Worm (Caenorhabditis elegans) whole organism, early embryonic: ENCODE data around the gene sfxn-1.4.

Experiments used
- B0310.2 ChIP-seq: sonication (generic microtip); optimal IDR thresholded peaks from 2 replicates; lab custom pipeline; 2016; ENCODE audit warnings: mild to moderate bottlenecking, missing genetic modification characterization, missing compliant biosample characterization
- F13C5.2 ChIP-seq: sonication (generic microtip); optimal IDR thresholded peaks from 2 replicates; lab custom pipeline; 2017; ENCODE audit warnings: mild to moderate bottlenecking, missing genetic modification characterization, inconsistent platforms, missing compliant biosample characterization
- aly-1 ChIP-seq: sonication (generic microtip); optimal IDR thresholded peaks from 2 replicates; lab custom pipeline; 2016; ENCODE audit warnings: missing genetic modification characterization, missing compliant biosample characterization
- ama-1 ChIP-seq: fragments of 150-350 bp; optimal IDR thresholded peaks from 2 replicates; lab custom pipeline; 2014
- ceh-13 ChIP-seq: fragments of 200-800 bp; sonication (Bioruptor generic); optimal IDR thresholded peaks from 2 replicates; lab custom pipeline; 2018; ENCODE audit warnings: mild to moderate bottlenecking, missing genetic modification characterization, missing compliant biosample characterization
- ceh-36 ChIP-seq: sonication (generic microtip); optimal IDR thresholded peaks from 2 replicates; lab custom pipeline; 2016; ENCODE audit warnings: missing genetic modification characterization, inconsistent platforms, missing compliant biosample characterization
- ets-7 ChIP-seq: sonication (generic microtip); optimal IDR thresholded peaks from 2 replicates; lab custom pipeline; 2016; ENCODE audit warnings: missing genotype, missing genetic modification characterization, missing compliant biosample characterization
- flt-1 ChIP-seq: fragments of 200-800 bp; sonication (Bioruptor generic); IDR thresholded peaks from 2 replicates; pipeline ENCODE4 v1.3.6; 2022; ENCODE audit warnings: missing genetic modification characterization, missing compliant biosample characterization
- hmbx-1 ChIP-seq: sonication (generic microtip); optimal IDR thresholded peaks from 2 replicates; lab custom pipeline; 2016; ENCODE audit warnings: mild to moderate bottlenecking, missing genetic modification characterization, missing compliant biosample characterization
- hmg-4 ChIP-seq: fragments of 200-800 bp; sonication (Bioruptor generic); optimal IDR thresholded peaks from 2 replicates; lab custom pipeline; 2018; ENCODE audit warnings: mild to moderate bottlenecking, missing genetic modification characterization, missing compliant biosample characterization
- hnd-1 ChIP-seq: sonication (generic microtip); optimal IDR thresholded peaks from 2 replicates; lab custom pipeline; 2016; ENCODE audit warnings: missing genetic modification characterization, missing compliant biosample characterization
- pes-1 ChIP-seq: fragments of 200-800 bp; sonication (Bioruptor generic); IDR thresholded peaks from 2 replicates; pipeline ENCODE4 v1.3.6; 2022; ENCODE audit warnings: missing genetic modification reagents, missing genetic modification characterization, missing compliant biosample characterization
- scrt-1 ChIP-seq: fragments of 200-800 bp; sonication (Bioruptor generic); IDR thresholded peaks from 2 replicates; pipeline ENCODE4 v1.3.6; 2022; ENCODE audit warnings: missing genetic modification characterization, missing compliant biosample characterization
- sea-1 ChIP-seq: fragments of 200-800 bp; sonication (Bioruptor generic); conservative IDR thresholded peaks from 2 replicates; pipeline ENCODE4 v1.3.6; 2022; ENCODE audit warnings: missing genetic modification characterization, missing compliant biosample characterization
- tbx-11 ChIP-seq: fragments of 200-800 bp; sonication (Bioruptor generic); IDR thresholded peaks from 2 replicates; pipeline ENCODE4 v1.3.6; 2022; ENCODE audit warnings: missing genetic modification characterization, missing compliant biosample characterization
- tbx-37 ChIP-seq: fragments of 200-800 bp; sonication (Bioruptor generic); conservative IDR thresholded peaks from 2 replicates; pipeline ENCODE4 v1.3.6; 2022; ENCODE audit warnings: missing genetic modification reagents, missing genetic modification characterization, missing compliant biosample characterization
- tra-4 ChIP-seq: sonication (generic microtip); optimal IDR thresholded peaks from 2 replicates; lab custom pipeline; 2017; ENCODE audit warnings: missing genetic modification characterization, missing compliant biosample characterization

sfxn-1.4 gene

DNA sequence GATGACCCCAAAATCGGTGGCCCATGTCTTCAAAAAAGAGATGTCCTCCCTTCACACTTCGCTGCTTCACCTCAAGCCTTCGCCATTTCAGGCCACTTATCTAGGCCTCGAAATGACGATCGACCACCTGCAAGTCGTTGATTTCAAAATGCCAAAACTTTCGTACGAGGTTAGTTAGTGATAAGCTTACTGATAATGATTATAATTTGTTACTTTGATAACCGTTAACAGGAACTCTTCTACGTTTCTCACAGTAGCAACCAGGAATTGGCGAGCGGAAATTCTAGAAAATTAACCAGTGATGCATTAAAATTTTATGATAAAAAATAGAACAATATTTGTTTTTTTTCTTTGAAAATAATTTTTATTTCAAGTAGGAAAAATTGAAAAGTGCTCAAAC lies 34.2 kb downstream of the sfxn-1.4 start:
- no peak for TF ChIP-seq hmbx-1 (tag; lab: Kevin White, UChicago)
- TF ChIP-seq ets-7 (tag; lab: Kevin White, UChicago), result no peak
- no peak for TF ChIP-seq ceh-13 (GFP tag; lab: Kevin White, UChicago)

DNA sequence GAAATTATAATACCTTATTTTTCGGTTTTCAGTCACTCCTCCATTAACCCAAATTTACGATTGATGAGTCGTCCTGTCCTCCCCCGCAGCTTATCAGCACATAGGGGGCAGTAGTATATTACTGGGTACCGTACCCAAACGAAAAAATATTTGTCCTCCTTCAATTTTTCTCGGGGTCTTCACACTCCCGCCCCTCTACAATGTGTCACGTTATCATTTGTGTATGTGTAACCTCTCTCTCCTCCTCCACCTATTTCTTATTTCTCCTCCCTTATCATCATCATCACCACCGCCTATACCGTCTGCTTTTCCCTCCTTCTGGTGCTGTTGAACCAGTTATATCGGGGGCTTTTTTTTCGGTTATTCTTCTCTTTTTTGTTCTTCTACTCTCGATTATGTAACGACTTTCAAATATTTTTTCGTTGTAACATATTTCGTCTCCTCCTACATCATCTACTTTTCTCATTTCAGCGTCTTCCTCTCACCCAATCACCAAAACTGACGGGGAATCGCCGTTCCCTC lies 34.7 kb downstream of the sfxn-1.4 start, which contains the start of gene ghi-1:
Gene ghi-1 (plus strand): TSS at position 472 of the 522 bp plus-strand sequence.
- TF ChIP-seq flt-1 (no peak), B0310.2 (tag; lab: Kevin White, UChicago) (no peak), F13C5.2 (tag; lab: Kevin White, UChicago) (no peak), scrt-1 (GFP tag; lab: Robert Waterston, UW) (no peak), ets-7 (tag; lab: Kevin White, UChicago) (no peak), hnd-1 (tag; lab: Kevin White, UChicago) (no peak), tra-4 (no peak), aly-1 (tag; lab: Kevin White, UChicago) (no peak), sea-1 (no peak), pes-1 (GFP tag; lab: Robert Waterston, UW) (no peak), tbx-37 (GFP tag; lab: Robert Waterston, UW) (no peak)

DNA sequence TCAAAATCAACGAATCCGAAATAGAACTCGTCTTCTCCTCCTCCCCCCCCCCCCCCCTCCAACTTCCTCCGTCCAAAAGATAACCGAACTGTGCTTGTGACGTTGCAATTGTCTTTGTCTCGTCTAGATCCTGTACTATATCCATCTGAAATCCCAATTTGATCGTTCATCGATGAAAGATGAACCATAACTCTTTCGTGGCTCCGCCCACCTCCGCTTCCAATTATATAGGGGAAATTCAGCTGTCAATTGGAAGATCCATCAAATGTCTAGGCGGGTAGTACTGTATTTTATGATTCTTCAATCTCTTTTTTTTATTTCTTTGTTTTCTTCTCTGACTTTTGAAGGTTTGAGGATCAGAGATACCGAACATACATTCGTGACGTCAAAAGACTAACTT lies 35.7 kb downstream of the sfxn-1.4 start:
- no peak for TF ChIP-seq F13C5.2 (tag; lab: Kevin White, UChicago)
- no peak for TF ChIP-seq hnd-1 (tag; lab: Kevin White, UChicago)
- TF ChIP-seq tbx-37 (GFP tag; lab: Robert Waterston, UW), result no peak
- no peak for TF ChIP-seq pes-1 (GFP tag; lab: Robert Waterston, UW)
- TF ChIP-seq scrt-1 (GFP tag; lab: Robert Waterston, UW), result no peak
- TF ChIP-seq ama-1 (lab: Kevin White, UChicago), result no peak
- no peak for TF ChIP-seq tra-4
- TF ChIP-seq B0310.2 (tag; lab: Kevin White, UChicago), result no peak
- no peak for TF ChIP-seq tbx-11 (GFP tag; lab: Robert Waterston, UW)
- TF ChIP-seq flt-1, result no peak
- no peak for TF ChIP-seq aly-1 (tag; lab: Kevin White, UChicago)
- TF ChIP-seq ets-7 (tag; lab: Kevin White, UChicago), result no peak
- TF ChIP-seq hmg-4 (GFP tag; lab: Kevin White, UChicago), result no peak
- no peak for TF ChIP-seq ceh-36 (tag; lab: Kevin White, UChicago)
- TF ChIP-seq ceh-13 (GFP tag; lab: Kevin White, UChicago), result no peak
- no peak for TF ChIP-seq hmbx-1 (tag; lab: Kevin White, UChicago)
- TF ChIP-seq sea-1, result no peak

DNA sequence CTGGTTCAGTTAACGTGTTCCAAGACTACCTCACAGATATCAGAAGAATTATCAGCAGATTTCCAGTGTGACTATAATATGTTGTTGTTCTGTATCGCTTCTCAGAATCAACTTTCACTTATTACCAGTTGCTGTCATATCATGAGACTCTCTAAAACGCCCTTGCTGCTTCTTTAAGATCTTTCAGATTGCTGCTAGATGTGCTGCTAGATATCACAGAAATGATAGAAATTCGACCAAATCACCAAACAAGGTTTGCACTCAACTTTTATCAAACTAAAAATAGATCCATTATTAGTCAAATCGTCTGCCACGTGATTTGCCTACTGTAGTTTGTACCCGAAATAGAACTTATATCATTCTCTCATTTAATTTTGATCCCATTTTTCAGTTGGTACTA lies 36.5 kb downstream of the sfxn-1.4 start:
- TF ChIP-seq tra-4, result no peak
- no peak for TF ChIP-seq F13C5.2 (tag; lab: Kevin White, UChicago)
- TF ChIP-seq ceh-36 (tag; lab: Kevin White, UChicago), result no peak
- TF ChIP-seq hmg-4 (GFP tag; lab: Kevin White, UChicago), result no peak
- TF ChIP-seq sea-1, result no peak
- TF ChIP-seq tbx-11 (GFP tag; lab: Robert Waterston, UW), result no peak
- TF ChIP-seq aly-1 (tag; lab: Kevin White, UChicago), result no peak
- TF ChIP-seq hnd-1 (tag; lab: Kevin White, UChicago), result no peak
- no peak for TF ChIP-seq pes-1 (GFP tag; lab: Robert Waterston, UW)
- no peak for TF ChIP-seq tbx-37 (GFP tag; lab: Robert Waterston, UW)
- TF ChIP-seq ceh-13 (GFP tag; lab: Kevin White, UChicago), result no peak
- TF ChIP-seq scrt-1 (GFP tag; lab: Robert Waterston, UW), result no peak
- no peak for TF ChIP-seq hmbx-1 (tag; lab: Kevin White, UChicago)
- TF ChIP-seq B0310.2 (tag; lab: Kevin White, UChicago), result no peak
- no peak for TF ChIP-seq ets-7 (tag; lab: Kevin White, UChicago)
- no peak for TF ChIP-seq ama-1 (lab: Kevin White, UChicago)

DNA sequence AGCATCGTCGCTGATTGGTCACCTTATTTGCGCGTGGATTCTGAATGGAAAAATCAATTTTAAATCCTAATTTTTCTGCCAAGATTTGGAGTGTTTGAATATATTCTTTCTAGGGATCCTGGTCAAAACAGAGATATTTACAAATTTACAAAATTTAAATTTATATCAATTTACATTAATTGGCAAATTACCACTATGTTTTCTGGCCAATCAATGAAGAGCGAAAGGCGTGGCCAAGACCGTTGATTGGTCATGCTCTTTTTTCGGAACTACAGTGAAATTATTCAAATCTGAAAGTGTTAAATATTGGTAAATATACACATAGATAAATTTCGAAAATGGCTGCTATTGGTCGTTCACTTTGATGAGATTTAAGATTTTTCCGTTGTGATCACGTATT lies 38.3 kb downstream of the sfxn-1.4 start:
- TF ChIP-seq tbx-11 (GFP tag; lab: Robert Waterston, UW) (no peak), sea-1 (no peak), scrt-1 (GFP tag; lab: Robert Waterston, UW) (no peak), tra-4 (no peak), ets-7 (tag; lab: Kevin White, UChicago) (no peak), ceh-36 (tag; lab: Kevin White, UChicago) (no peak), ceh-13 (GFP tag; lab: Kevin White, UChicago) (no peak), aly-1 (tag; lab: Kevin White, UChicago) (no peak), flt-1 (no peak), F13C5.2 (tag; lab: Kevin White, UChicago) (no peak), tbx-37 (GFP tag; lab: Robert Waterston, UW) (no peak), ama-1 (lab: Kevin White, UChicago) (no peak), hmbx-1 (tag; lab: Kevin White, UChicago) (no peak), B0310.2 (tag; lab: Kevin White, UChicago) (no peak), hnd-1 (tag; lab: Kevin White, UChicago) (no peak), pes-1 (GFP tag; lab: Robert Waterston, UW) (no peak), hmg-4 (GFP tag; lab: Kevin White, UChicago) (no peak)

DNA sequence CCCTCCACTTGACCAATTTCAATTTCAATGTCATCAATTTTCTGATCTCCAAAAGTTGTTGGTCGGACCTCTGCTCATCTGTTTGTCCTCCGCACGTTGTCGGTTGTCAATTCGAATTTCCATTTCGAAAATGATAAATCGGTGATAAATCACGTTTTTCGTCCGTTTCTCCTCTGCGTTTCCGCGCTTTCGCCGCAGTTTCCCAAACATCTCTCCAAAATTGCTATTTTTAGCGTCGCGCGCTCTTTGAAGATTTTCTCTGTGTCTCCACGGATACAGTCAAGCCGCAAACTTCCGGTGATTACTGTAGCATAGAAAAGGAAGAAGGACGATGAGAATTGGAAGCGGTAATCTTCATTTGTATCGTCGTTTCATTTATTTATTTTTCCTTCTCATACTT lies 39.0 kb downstream of the sfxn-1.4 start:
- no peak for TF ChIP-seq scrt-1 (GFP tag; lab: Robert Waterston, UW)
- TF ChIP-seq hmg-4 (GFP tag; lab: Kevin White, UChicago), result no peak
- no peak for TF ChIP-seq F13C5.2 (tag; lab: Kevin White, UChicago)
- TF ChIP-seq tra-4, result no peak
- no peak for TF ChIP-seq hmbx-1 (tag; lab: Kevin White, UChicago)
- no peak for TF ChIP-seq flt-1
- no peak for TF ChIP-seq B0310.2 (tag; lab: Kevin White, UChicago)
- TF ChIP-seq tbx-37 (GFP tag; lab: Robert Waterston, UW), result no peak
- TF ChIP-seq aly-1 (tag; lab: Kevin White, UChicago), result no peak
- TF ChIP-seq ceh-13 (GFP tag; lab: Kevin White, UChicago), result no peak
- TF ChIP-seq ets-7 (tag; lab: Kevin White, UChicago), result no peak
- TF ChIP-seq ceh-36 (tag; lab: Kevin White, UChicago), result no peak
- no peak for TF ChIP-seq hnd-1 (tag; lab: Kevin White, UChicago)
- no peak for TF ChIP-seq sea-1
- no peak for TF ChIP-seq tbx-11 (GFP tag; lab: Robert Waterston, UW)
- TF ChIP-seq pes-1 (GFP tag; lab: Robert Waterston, UW), result no peak
- TF ChIP-seq ama-1 (lab: Kevin White, UChicago), result no peak
